Fruit fly (Drosophila melanogaster): ENCODE measurements around the gene Hipk.

DNA sequence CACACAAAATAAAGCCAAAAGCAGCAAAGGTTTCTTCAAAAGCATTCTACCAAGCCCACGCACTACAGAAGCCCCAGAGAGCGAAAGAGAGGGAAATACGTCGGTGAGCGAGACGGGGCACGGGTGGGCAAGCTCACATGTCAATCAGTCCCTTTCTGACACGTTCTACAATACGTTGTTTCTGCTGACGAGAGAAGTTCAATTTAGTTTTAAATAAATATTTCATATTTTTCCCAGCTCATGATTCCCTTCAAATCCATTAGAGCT, 7.9 kb downstream of the Hipk start:
- TF ChIP-seq ato (GFP tag; IDR thresholded peaks at IDR 0.05; ENCODE audit: partially characterized antibody) (no peak), CG3065 (GFP tag; optimal IDR thresholded peaks at IDR 0.05) (no peak), knrl (GFP tag; IDR thresholded peaks at IDR 0.05; ENCODE audit: partially characterized antibody) (no peak), CG6689 (GFP tag; IDR thresholded peaks at IDR 0.05) (no peak), CG17328 (GFP tag; IDR thresholded peaks at IDR 0.05) (no peak), fru (optimal IDR thresholded peaks at IDR 0.05) (no peak), CG2202 (tag; optimal IDR thresholded peaks at IDR 0.05) (no peak)

All from whole organism, embryonic.